Fruit fly (Drosophila melanogaster) whole organism, embryonic: Measurements from ENCODE around the gene frm.
A peak's percentile ranks its signal among the peaks of the same experiment; 100 is the strongest.

Experiments
- Ada2b ChIP-seq: fragments of 200-800 bp; sonication (Bioruptor generic); IDR thresholded peaks from 2 replicates; pipeline ENCODE4 v1.3.6; 2022; ENCODE audit warnings: missing biosample characterization, missing genetic modification characterization
- Atf-2 ChIP-seq: fragments of 200-800 bp; sonication (Bioruptor generic); optimal IDR thresholded peaks from 2 replicates; lab custom pipeline; 2016; ENCODE audit warnings: missing biosample characterization, missing genetic modification characterization
- CG1024 ChIP-seq: fragments of 200-800 bp; sonication (Bioruptor generic); IDR thresholded peaks from 2 replicates; pipeline ENCODE4 v1.3.6; 2022; ENCODE audit warnings: missing biosample characterization, missing genetic modification characterization
- CG11247 ChIP-seq: fragments of 200-800 bp; sonication (Bioruptor generic); IDR thresholded peaks from 2 replicates; pipeline ENCODE4 v1.3.6; 2022; ENCODE audit warnings: missing biosample characterization, missing genetic modification characterization
- CG12769 ChIP-seq: fragments of 200-800 bp; sonication (Bioruptor generic); optimal IDR thresholded peaks from 2 replicates; lab custom pipeline; 2019; ENCODE audit warnings: missing biosample characterization, mild to moderate bottlenecking, missing genetic modification characterization, moderate library complexity
- CG12942 ChIP-seq: fragments of 200-800 bp; sonication (Bioruptor generic); optimal IDR thresholded peaks from 3 replicates; lab custom pipeline; 2016; ENCODE audit warnings: missing biosample characterization, missing genetic modification characterization
- CG13123 ChIP-seq: fragments of 200-800 bp; sonication (Bioruptor generic); optimal IDR thresholded peaks from 2 replicates; lab custom pipeline; 2016; ENCODE audit warnings: missing biosample characterization, missing genetic modification characterization
- CG13424 ChIP-seq: fragments of 200-800 bp; sonication (Bioruptor generic); optimal IDR thresholded peaks from 2 replicates; lab custom pipeline; 2019; ENCODE audit warnings: missing biosample characterization, mild to moderate bottlenecking, missing genetic modification characterization, moderate library complexity
- CG14965 ChIP-seq: fragments of 200-800 bp; sonication (Bioruptor generic); optimal IDR thresholded peaks from 2 replicates; lab custom pipeline; 2016; ENCODE audit warnings: missing biosample characterization, missing genetic modification characterization, borderline replicate concordance
- CG17186 ChIP-seq: fragments of 200-800 bp; sonication (Bioruptor generic); optimal IDR thresholded peaks from 3 replicates; lab custom pipeline; 2017; ENCODE audit warnings: missing biosample characterization, missing genetic modification reagents, missing genetic modification characterization
- CG18619 ChIP-seq: fragments of 200-800 bp; sonication (Bioruptor generic); optimal IDR thresholded peaks from 3 replicates; lab custom pipeline; 2017; ENCODE audit warnings: missing biosample characterization, mild to moderate bottlenecking, missing genetic modification characterization
- CG2120 ChIP-seq: fragments of 200-800 bp; sonication (Bioruptor generic); optimal IDR thresholded peaks from 3 replicates; lab custom pipeline; 2016; ENCODE audit warnings: missing biosample characterization, missing genetic modification characterization
- CG34224 ChIP-seq: fragments of 200-800 bp; sonication (Bioruptor generic); IDR thresholded peaks from 3 replicates; pipeline ENCODE4 v1.3.6; 2022; ENCODE audit warnings: missing biosample characterization, missing genetic modification characterization; ENCODE audit not compliant: partially characterized antibody
- CG6654 ChIP-seq: fragments of 200-800 bp; sonication (Bioruptor generic); optimal IDR thresholded peaks from 2 replicates; lab custom pipeline; 2017; ENCODE audit warnings: missing biosample characterization, mild to moderate bottlenecking, missing genetic modification characterization
- CG8089 ChIP-seq: fragments of 200-800 bp; sonication (Bioruptor generic); optimal IDR thresholded peaks from 3 replicates; lab custom pipeline; 2016; ENCODE audit warnings: missing biosample characterization, missing genetic modification characterization
- CG8290 ChIP-seq, 3 experiments: fragments of 200-800 bp; sonication (Bioruptor generic); optimal IDR thresholded peaks; 2 replicates each; lab custom pipeline; 2016 to 2019; ENCODE audit warnings: missing biosample characterization in 3 of 3, missing genetic modification characterization in 3 of 3, mild to moderate bottlenecking in 2 of 3, moderate library complexity in 1 of 3
- CG8765 ChIP-seq: fragments of 200-800 bp; sonication (Bioruptor generic); IDR thresholded peaks from 2 replicates; pipeline ENCODE4 v1.3.6; 2022; ENCODE audit warnings: missing biosample characterization, missing genetic modification characterization
- CG9932 ChIP-seq: fragments of 200-800 bp; sonication (Bioruptor generic); IDR thresholded peaks from 2 replicates; pipeline ENCODE4 v1.3.6; 2022; ENCODE audit warnings: missing biosample characterization, missing genetic modification characterization
- CoRest ChIP-seq: fragments of 200-800 bp; sonication (Bioruptor generic); optimal IDR thresholded peaks from 3 replicates; lab custom pipeline; 2018; ENCODE audit warnings: missing biosample characterization, mild to moderate bottlenecking, missing genetic modification characterization, moderate library complexity
- D19A ChIP-seq: fragments of 200-800 bp; optimal IDR thresholded peaks from 3 replicates; lab custom pipeline; 2019; ENCODE audit warnings: missing biosample characterization, mild to moderate bottlenecking, missing genetic modification characterization, moderate library complexity
- Dip2 ChIP-seq: fragments of 200-800 bp; sonication (Bioruptor generic); IDR thresholded peaks from 2 replicates; pipeline ENCODE4 v1.3.6; 2022; ENCODE audit warnings: missing biosample characterization, missing genetic modification characterization
- Fer2 ChIP-seq: fragments of 200-800 bp; sonication (Bioruptor generic); optimal IDR thresholded peaks from 2 replicates; lab custom pipeline; 2018; ENCODE audit warnings: missing biosample characterization, mild to moderate bottlenecking, missing genetic modification characterization, moderate library complexity
- HHEX ChIP-seq: fragments of 200-800 bp; sonication (Bioruptor generic); optimal IDR thresholded peaks from 3 replicates; lab custom pipeline; 2017; ENCODE audit warnings: missing biosample characterization, mild to moderate bottlenecking, missing genetic modification characterization, missing genetic modification reagents
- Myb ChIP-seq: fragments of 200-800 bp; sonication (Bioruptor generic); optimal IDR thresholded peaks from 2 replicates; lab custom pipeline; 2016; ENCODE audit warnings: missing biosample characterization, missing genetic modification characterization
- NFAT ChIP-seq: fragments of 200-800 bp; sonication (Bioruptor generic); IDR thresholded peaks from 2 replicates; pipeline ENCODE4 v1.3.6; 2022; ENCODE audit warnings: missing biosample characterization, missing genetic modification characterization
- Side ChIP-seq: fragments of 200-800 bp; sonication (Bioruptor generic); optimal IDR thresholded peaks from 2 replicates; lab custom pipeline; 2016; ENCODE audit warnings: missing biosample characterization, missing genetic modification characterization
- Sox100B ChIP-seq: fragments of 200-800 bp; sonication (Bioruptor generic); optimal IDR thresholded peaks from 3 replicates; lab custom pipeline; 2018; ENCODE audit warnings: missing biosample characterization, mild to moderate bottlenecking, missing genetic modification characterization
- Sry-β ChIP-seq: fragments of 200-800 bp; sonication (Bioruptor generic); optimal IDR thresholded peaks from 2 replicates; lab custom pipeline; 2018; ENCODE audit warnings: missing biosample characterization, mild to moderate bottlenecking, missing genetic modification characterization, moderate library complexity
- Tbp ChIP-seq: fragments of >200 bp; optimal IDR thresholded peaks from 2 replicates; lab custom pipeline; 2018; ENCODE audit warnings: missing biosample characterization, missing genetic modification characterization
- ac ChIP-seq: fragments of 200-800 bp; sonication (Bioruptor generic); optimal IDR thresholded peaks from 3 replicates; lab custom pipeline; 2017; ENCODE audit warnings: missing biosample characterization, mild to moderate bottlenecking, missing genetic modification characterization
- bcd ChIP-seq: fragments of 200-800 bp; sonication (Bioruptor generic); optimal IDR thresholded peaks from 2 replicates; lab custom pipeline; 2017; ENCODE audit warnings: missing biosample characterization, mild to moderate bottlenecking, missing genetic modification characterization
- chif ChIP-seq, 2 experiments: fragments of 200-800 bp; sonication (Bioruptor generic); optimal IDR thresholded peaks; 3 replicates each; lab custom pipeline; 2016; ENCODE audit warnings: missing biosample characterization in 2 of 2, missing genetic modification characterization in 2 of 2
- cwo ChIP-seq: fragments of 200-800 bp; sonication (Bioruptor generic); optimal IDR thresholded peaks from 3 replicates; lab custom pipeline; 2017; ENCODE audit warnings: missing biosample characterization, missing genetic modification characterization, mild to moderate bottlenecking, moderate library complexity, missing genetic modification reagents
- dmrt11E ChIP-seq: fragments of 200-800 bp; sonication (Bioruptor generic); optimal IDR thresholded peaks from 3 replicates; lab custom pipeline; 2018; ENCODE audit warnings: missing biosample characterization, mild to moderate bottlenecking, missing genetic modification characterization, moderate library complexity
- emc ChIP-seq: fragments of 200-800 bp; sonication (Bioruptor generic); optimal IDR thresholded peaks from 2 replicates; lab custom pipeline; 2016; ENCODE audit warnings: missing biosample characterization, missing genetic modification characterization
- fd3F ChIP-seq: fragments of 200-800 bp; sonication (Bioruptor generic); optimal IDR thresholded peaks from 2 replicates; lab custom pipeline; 2018; ENCODE audit warnings: missing biosample characterization, mild to moderate bottlenecking, missing genetic modification characterization, moderate library complexity
- ftz-f1 ChIP-seq: fragments of 200-800 bp; sonication (Bioruptor generic); optimal IDR thresholded peaks from 2 replicates; lab custom pipeline; 2016; ENCODE audit warnings: missing biosample characterization, missing genetic modification characterization
- gce ChIP-seq: fragments of 200-800 bp; sonication (Bioruptor generic); IDR thresholded peaks from 3 replicates; pipeline ENCODE4 v1.3.6; 2022; ENCODE audit warnings: missing biosample characterization, missing genetic modification characterization
- grn ChIP-seq: fragments of 200-800 bp; sonication (Bioruptor generic); optimal IDR thresholded peaks from 3 replicates; lab custom pipeline; 2017; ENCODE audit warnings: missing biosample characterization, missing genetic modification characterization
- gsb ChIP-seq: fragments of 200-800 bp; sonication (Bioruptor generic); IDR thresholded peaks from 2 replicates; pipeline ENCODE4 v1.3.6; 2022; ENCODE audit warnings: missing biosample characterization, missing genetic modification characterization
- ken ChIP-seq: fragments of 200-800 bp; sonication (Bioruptor generic); IDR thresholded peaks from 3 replicates; pipeline ENCODE4 v1.3.6; 2022; ENCODE audit warnings: missing biosample characterization, missing genetic modification characterization
- nom ChIP-seq: fragments of 200-800 bp; sonication (Bioruptor generic); optimal IDR thresholded peaks from 2 replicates; lab custom pipeline; 2017; ENCODE audit warnings: missing biosample characterization, missing genetic modification characterization, mild to moderate bottlenecking, moderate library complexity, missing genetic modification reagents
- pb ChIP-seq: fragments of 200-800 bp; sonication (Bioruptor generic); optimal IDR thresholded peaks from 3 replicates; lab custom pipeline; 2016; ENCODE audit warnings: missing biosample characterization, missing genetic modification characterization
- ro ChIP-seq: fragments of 200-800 bp; sonication (Bioruptor generic); IDR thresholded peaks from 2 replicates; pipeline ENCODE4 v1.3.6; 2022; ENCODE audit warnings: missing biosample characterization, missing genetic modification characterization
- salm ChIP-seq: fragments of 200-800 bp; sonication (Bioruptor generic); optimal IDR thresholded peaks from 2 replicates; lab custom pipeline; 2018; ENCODE audit warnings: missing biosample characterization, mild to moderate bottlenecking, missing genetic modification characterization
- seq ChIP-seq: fragments of 200-800 bp; sonication (Bioruptor generic); IDR thresholded peaks from 2 replicates; pipeline ENCODE4 v1.3.6; 2022; ENCODE audit warnings: missing biosample characterization, missing genetic modification characterization
- tgo ChIP-seq: fragments of 200-800 bp; sonication (Bioruptor generic); IDR thresholded peaks from 3 replicates; pipeline ENCODE4 v1.3.6; 2022; ENCODE audit warnings: missing biosample characterization, missing genetic modification characterization
- vfl ChIP-seq: fragments of 200-800 bp; sonication (Bioruptor generic); optimal IDR thresholded peaks from 2 replicates; lab custom pipeline; 2016; ENCODE audit warnings: missing biosample characterization, missing genetic modification characterization
- vvl ChIP-seq: fragments of 200-800 bp; sonication (Bioruptor generic); IDR thresholded peaks from 2 replicates; pipeline ENCODE4 v1.3.6; 2022; ENCODE audit warnings: missing biosample characterization, missing genetic modification characterization
- zen ChIP-seq: fragments of 200-800 bp; sonication (Bioruptor generic); optimal IDR thresholded peaks from 3 replicates; lab custom pipeline; 2018; ENCODE audit warnings: missing biosample characterization, mild to moderate bottlenecking, missing genetic modification characterization, moderate library complexity
- zfh2 ChIP-seq: fragments of 200-800 bp; sonication (Bioruptor generic); optimal IDR thresholded peaks from 2 replicates; lab custom pipeline; 2016; ENCODE audit warnings: missing biosample characterization, missing genetic modification characterization

Gene frm

DNA sequence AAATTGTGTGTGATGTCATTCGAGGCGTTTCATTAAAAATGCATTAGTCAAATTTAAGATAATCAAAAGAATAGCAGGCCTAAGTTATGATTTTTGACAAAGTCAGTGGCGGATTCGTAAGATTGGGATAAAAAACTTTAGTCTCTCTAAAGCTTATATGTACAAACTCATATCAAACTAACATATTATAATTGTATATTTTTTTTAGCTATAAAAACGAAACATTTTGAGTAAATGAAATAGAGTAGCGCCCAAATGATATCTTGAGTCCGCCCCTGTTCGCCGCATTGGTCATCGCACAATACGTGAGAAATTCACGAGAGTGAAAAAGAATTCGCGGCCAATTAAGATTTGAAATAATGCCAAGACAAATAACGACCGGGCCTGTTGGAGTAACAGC is 3.4 kb upstream of the frm start (continued):
- TF ChIP-seq CG8089 (GFP tag; lab: Kevin White, UChicago) (no peak), chif (GFP tag; optimal IDR thresholded peaks at IDR 0.05; lab: Kevin White, UChicago) (no peak), dmrt11E (tag; lab: Kevin White, UChicago) (no peak), HHEX (GFP tag; lab: Kevin White, UChicago) (peak; percentile 51), CoRest (tag; lab: Kevin White, UChicago) (peak; percentile 67), ken (GFP tag; lab: Robert Waterston, UW) (no peak), CG13424 (tag; lab: Kevin White, UChicago) (peak; percentile 57), ac (GFP tag; lab: Kevin White, UChicago) (no peak), Sry-β (GFP tag; lab: Kevin White, UChicago) (no peak), D19A (tag; lab: Kevin White, UChicago) (no peak), CG17186 (GFP tag; lab: Kevin White, UChicago) (no peak), Dip2 (no peak), Ada2b (GFP tag; lab: Robert Waterston, UW) (peak; percentile 80), vvl (GFP tag; lab: Robert Waterston, UW) (peak; percentile 56), CG14965 (GFP tag; lab: Kevin White, UChicago) (no peak), Sox100B (GFP tag; lab: Kevin White, UChicago) (peak; percentile 15), gce (GFP tag; lab: Robert Waterston, UW) (0 out of 3 replicates have a peak, but pooled peaks have one; percentile 28), CG6654 (no peak), CG8290 (GFP tag; optimal IDR thresholded peaks at IDR 0.05; lab: Kevin White, UChicago) (no peak), CG8290 (tag; optimal IDR thresholded peaks at IDR 0.05; lab: Kevin White, UChicago) (no peak), seq (GFP tag; lab: Robert Waterston, UW) (0 out of 2 replicates have a peak, but pooled peaks have one; percentile 38), CG2120 (GFP tag; lab: Kevin White, UChicago) (peak; percentile 56), CG13123 (GFP tag; lab: Kevin White, UChicago) (no peak), Tbp (no peak), tgo (GFP tag; lab: Robert Waterston, UW) (peak; percentile 66; the same call in 2 of the 3 replicates), CG11247 (GFP tag; lab: Robert Waterston, UW) (peak; percentile 54), CG1024 (GFP tag; lab: Robert Waterston, UW) (0 out of 2 replicates have a peak, but pooled peaks have one; percentile 4), CG9932 (peak; percentile 75), pb (no peak), zfh2 (peak; percentile 7), grn (GFP tag; lab: Kevin White, UChicago) (no peak), Atf-2 (GFP tag; lab: Kevin White, UChicago) (no peak), cwo (GFP tag; lab: Kevin White, UChicago) (peak; percentile 37), CG12769 (tag; lab: Kevin White, UChicago) (no peak), CG8765 (GFP tag; lab: Robert Waterston, UW) (no peak), zen (tag; lab: Kevin White, UChicago) (no peak), emc (GFP tag; lab: Kevin White, UChicago) (no peak), fd3F (peak; percentile 58), CG18619 (peak; percentile 19), ro (GFP tag; lab: Robert Waterston, UW) (no peak), Myb (GFP tag; lab: Kevin White, UChicago) (no peak), Fer2 (tag; lab: Kevin White, UChicago) (peak; percentile 22), bcd (peak; percentile 14), vfl (no peak), Side (GFP tag; lab: Kevin White, UChicago) (no peak), NFAT (GFP tag; lab: Robert Waterston, UW) (peak; percentile 38; the same call in 1 of the 2 replicates), CG12942 (GFP tag; lab: Kevin White, UChicago) (peak; percentile 22), ftz-f1 (GFP tag; lab: Kevin White, UChicago) (no peak), gsb (peak; percentile 58), salm (tag; lab: Kevin White, UChicago) (no peak), nom (GFP tag; lab: Kevin White, UChicago) (no peak), CG34224 (GFP tag; lab: Robert Waterston, UW) (no peak)
